Worm (Caenorhabditis elegans): ENCODE data around the gene C04G6.6.

The C04G6.6 gene

ce11 chrII:5057315-5057714, 42.2 kb downstream of the C04G6.6 start:
- TF ChIP-seq elt-1 (tag; optimal IDR thresholded peaks at IDR 0.05; ENCODE audit: borderline replicate concordance, insufficient read depth) (no peak), mep-1 (tag; optimal IDR thresholded peaks at IDR 0.05) (no peak), mls-2 (tag; optimal IDR thresholded peaks at IDR 0.05) (peak; percentile 47), ceh-83 (GFP tag; optimal IDR thresholded peaks at IDR 0.05) (peak; percentile 73), tbx-8 (GFP tag; optimal IDR thresholded peaks at IDR 0.05) (peak; percentile 35), nhr-12 (tag; optimal IDR thresholded peaks at IDR 0.05) (no peak), cnd-1 (tag; optimal IDR thresholded peaks at IDR 0.05) (no peak), sem-2 (GFP tag; optimal IDR thresholded peaks at IDR 0.05) (peak; percentile 41), ham-2 (GFP tag; optimal IDR thresholded peaks at IDR 0.05) (peak; percentile 17), drap-1 (GFP tag; optimal IDR thresholded peaks at IDR 0.05) (peak; percentile 44), bed-3 (GFP tag; optimal IDR thresholded peaks at IDR 0.05) (peak; percentile 1), M03D4.4 (tag; optimal IDR thresholded peaks at IDR 0.05) (peak; percentile 55), nhr-28 (tag; optimal IDR thresholded peaks at IDR 0.05) (no peak), sptf-1 (tag; optimal IDR thresholded peaks at IDR 0.05) (peak; percentile 60)

ce11 chrII:5056254-5056653, 43.3 kb downstream of the C04G6.6 start:
- no peak for TF ChIP-seq nhr-237 (tag; optimal IDR thresholded peaks at IDR 0.05)
- no peak for TF ChIP-seq ztf-11 (tag; optimal IDR thresholded peaks at IDR 0.05)
- no peak for TF ChIP-seq elt-3 (tag; optimal IDR thresholded peaks at IDR 0.05)
- TF ChIP-seq mep-1 (tag; optimal IDR thresholded peaks at IDR 0.05): no peak
- no peak for TF ChIP-seq blmp-1 (tag; optimal IDR thresholded peaks at IDR 0.05)
- no peak for TF ChIP-seq ham-2 (GFP tag; optimal IDR thresholded peaks at IDR 0.05)
- TF ChIP-seq ceh-83 (GFP tag; optimal IDR thresholded peaks at IDR 0.05): no peak
- no peak for TF ChIP-seq ceh-43 (GFP tag; optimal IDR thresholded peaks at IDR 0.05)
- no peak for TF ChIP-seq unc-39 (tag; optimal IDR thresholded peaks at IDR 0.05)
- TF ChIP-seq bed-3 (GFP tag; optimal IDR thresholded peaks at IDR 0.05): no peak
- TF ChIP-seq drap-1 (GFP tag; optimal IDR thresholded peaks at IDR 0.05): no peak
- no peak for TF ChIP-seq nhr-12 (tag; optimal IDR thresholded peaks at IDR 0.05)
- TF ChIP-seq flh-1 (GFP tag; optimal IDR thresholded peaks at IDR 0.05): no peak
- TF ChIP-seq nhr-2 (tag; optimal IDR thresholded peaks at IDR 0.05): no peak
- TF ChIP-seq sptf-1 (tag; optimal IDR thresholded peaks at IDR 0.05): no peak
- no peak for TF ChIP-seq sem-2 (GFP tag; optimal IDR thresholded peaks at IDR 0.05)
- no peak for TF ChIP-seq lin-32 (GFP tag; optimal IDR thresholded peaks at IDR 0.05)
- no peak for TF ChIP-seq snpc-4 (tag; optimal IDR thresholded peaks at IDR 0.05)

- peak; percentile 96 for TF ChIP-seq mep-1 (tag; optimal IDR thresholded peaks at IDR 0.05)
- no peak for TF ChIP-seq flh-1 (GFP tag; optimal IDR thresholded peaks at IDR 0.05)
- peak; percentile 39 for TF ChIP-seq nhr-12 (tag; optimal IDR thresholded peaks at IDR 0.05)
- peak; percentile 69 for TF ChIP-seq ham-2 (GFP tag; optimal IDR thresholded peaks at IDR 0.05)
- TF ChIP-seq ztf-11 (tag; optimal IDR thresholded peaks at IDR 0.05): peak; percentile 50
- TF ChIP-seq M03D4.4 (tag; optimal IDR thresholded peaks at IDR 0.05): peak; percentile 50
- TF ChIP-seq unc-62 (GFP tag; optimal IDR thresholded peaks at IDR 0.05): peak; percentile 61
- TF ChIP-seq pha-4 (tag; optimal IDR thresholded peaks at IDR 0.05): peak; percentile 97
- no peak for TF ChIP-seq nhr-2 (tag; optimal IDR thresholded peaks at IDR 0.05)
- TF ChIP-seq mab-5 (tag; optimal IDR thresholded peaks at IDR 0.05): peak; percentile 32
- peak; percentile 72 for TF ChIP-seq elt-3 (tag; optimal IDR thresholded peaks at IDR 0.05)
- TF ChIP-seq lin-13 (tag; optimal IDR thresholded peaks at IDR 0.05): peak; percentile 98
- peak; percentile 76 for TF ChIP-seq mls-2 (tag; optimal IDR thresholded peaks at IDR 0.05)
- peak; percentile 61 for TF ChIP-seq cnd-1 (tag; optimal IDR thresholded peaks at IDR 0.05)
- TF ChIP-seq bed-3 (GFP tag; optimal IDR thresholded peaks at IDR 0.05): no peak
- TF ChIP-seq nhr-237 (tag; optimal IDR thresholded peaks at IDR 0.05): peak; percentile 95
- no peak for TF ChIP-seq lin-32 (GFP tag; optimal IDR thresholded peaks at IDR 0.05)
- no peak for TF ChIP-seq nhr-28 (tag; optimal IDR thresholded peaks at IDR 0.05)
- peak; percentile 83 for TF ChIP-seq hlh-1 (tag; optimal IDR thresholded peaks at IDR 0.05)
- no peak for TF ChIP-seq blmp-1 (tag; optimal IDR thresholded peaks at IDR 0.05)
- TF ChIP-seq lsy-2 (tag; optimal IDR thresholded peaks at IDR 0.05): peak; percentile 99
- no peak for TF ChIP-seq sem-2 (GFP tag; optimal IDR thresholded peaks at IDR 0.05)
- peak; percentile 62 for TF ChIP-seq sptf-1 (tag; optimal IDR thresholded peaks at IDR 0.05)
- no peak for TF ChIP-seq zip-8 (tag; optimal IDR thresholded peaks at IDR 0.05)
- peak; percentile 18 for TF ChIP-seq ceh-43 (GFP tag; optimal IDR thresholded peaks at IDR 0.05)
- TF ChIP-seq ceh-83 (GFP tag; optimal IDR thresholded peaks at IDR 0.05): peak; percentile 30
- TF ChIP-seq drap-1 (GFP tag; optimal IDR thresholded peaks at IDR 0.05): peak; percentile 71
- TF ChIP-seq tbx-8 (GFP tag; optimal IDR thresholded peaks at IDR 0.05): no peak
- TF ChIP-seq ces-1 (GFP tag; optimal IDR thresholded peaks at IDR 0.05): peak; percentile 82
- TF ChIP-seq elt-1 (tag; optimal IDR thresholded peaks at IDR 0.05; ENCODE audit: borderline replicate concordance, insufficient read depth): peak; percentile 51
- TF ChIP-seq ceh-39 (tag; optimal IDR thresholded peaks at IDR 0.05): peak; percentile 83
- peak; percentile 75 for TF ChIP-seq unc-120 (tag; optimal IDR thresholded peaks at IDR 0.05; ENCODE audit: poor library complexity, severe bottlenecking)
- no peak for TF ChIP-seq nhr-76 (tag; optimal IDR thresholded peaks at IDR 0.05)
- no peak for TF ChIP-seq snpc-4 (tag; optimal IDR thresholded peaks at IDR 0.05)
- TF ChIP-seq unc-39 (tag; optimal IDR thresholded peaks at IDR 0.05): no peak
Observed at ce11 chrII:5055129-5055666, 44.4 kb downstream of the C04G6.6 start, which contains the start of the genes ify-1 and rpl-22. ify-1 (minus strand) TSS chrII:5055179. rpl-22 (plus strand) TSS chrII:5055616.

Data from whole organism, mixed stage, embryonic.